Worm (Caenorhabditis elegans): ENCODE data around the gene EEED8.12.
A peak's percentile ranks its signal among the peaks of the same experiment; 100 is the strongest.

EEED8.12 gene

DNA sequence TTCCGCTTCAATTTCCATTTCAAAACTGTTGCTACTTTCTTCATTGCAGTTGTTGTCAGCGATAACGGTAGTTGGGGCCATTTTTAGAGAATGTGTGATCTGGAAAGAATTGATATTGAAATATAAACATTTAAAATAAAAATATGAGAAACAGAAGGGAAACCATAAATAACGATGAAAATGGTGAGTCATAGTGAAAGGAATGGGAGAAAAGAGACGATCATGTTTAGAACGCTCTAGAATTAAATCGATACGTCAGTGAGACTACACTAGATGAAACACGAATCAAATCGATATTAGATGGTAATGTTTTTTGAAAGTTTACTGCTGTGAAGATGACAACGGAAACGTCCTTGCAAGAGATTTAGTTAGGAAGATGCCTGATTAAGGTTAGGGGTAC is at the start of gene EEED8.12, which contains the start of gene EEED8.4:
EEED8.12 (minus strand) TSS at position 101 of the 400 bp plus-strand sequence.
EEED8.4 (plus strand) TSS at position 396 of the 400 bp plus-strand sequence.
- TF ChIP-seq F10E7.11 (tag; optimal IDR thresholded peaks at IDR 0.05) (no peak), B0019.2 (GFP tag; conservative IDR thresholded peaks at IDR 0.05) (no peak), cebp-2 (GFP tag; IDR thresholded peaks at IDR 0.05) (no peak), gei-17 (GFP tag; optimal IDR thresholded peaks at IDR 0.05) (no peak), ceh-79 (tag; optimal IDR thresholded peaks at IDR 0.05) (no peak), nhr-90 (tag; optimal IDR thresholded peaks at IDR 0.05) (no peak), lsy-27 (tag; optimal IDR thresholded peaks at IDR 0.05; ENCODE audit: borderline replicate concordance, insufficient read depth) (no peak), pbrm-1 (GFP tag; IDR thresholded peaks at IDR 0.05) (no peak), tbp1 (GFP tag; optimal IDR thresholded peaks at IDR 0.05) (no peak), F23B12.7 (tag; optimal IDR thresholded peaks at IDR 0.05; ENCODE audit: insufficient read depth) (no peak)

DNA sequence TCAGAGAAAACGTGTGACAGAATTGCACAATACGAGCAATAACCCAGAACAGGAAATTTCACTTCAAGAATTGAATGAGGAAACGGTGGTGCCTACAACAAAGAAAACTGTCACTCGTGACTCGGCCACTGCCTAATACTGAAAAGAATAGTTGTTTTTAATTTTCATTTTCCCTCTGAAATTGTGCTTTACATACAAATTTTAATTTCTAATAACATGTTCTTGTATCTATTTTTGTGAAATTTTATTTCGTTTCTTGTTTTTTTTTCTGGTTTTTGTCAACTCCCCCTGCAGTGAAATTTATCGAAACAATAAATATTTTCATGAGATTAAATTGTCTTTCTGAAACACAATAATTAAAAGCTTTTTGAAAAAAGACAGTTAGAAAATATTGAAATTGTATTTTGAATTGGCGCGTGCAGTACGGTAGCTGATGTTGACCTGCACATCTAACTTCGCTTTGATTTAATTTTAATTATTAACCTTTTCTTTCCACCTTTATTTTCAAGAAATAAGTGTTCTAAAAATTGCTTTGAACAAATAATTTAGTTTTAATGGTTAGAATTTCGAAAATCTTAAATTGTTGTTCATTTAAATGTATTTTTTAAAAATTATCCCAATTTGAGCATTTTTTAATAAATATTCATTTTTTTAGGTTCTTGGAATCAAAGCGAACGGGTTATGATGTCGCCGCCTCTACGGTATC is 47.0 kb upstream of the EEED8.12 start, which contains the start of gene daz-1:
daz-1 (plus strand) TSS at position 656 of the 706 bp plus-strand sequence.
- peak; percentile 68 for TF ChIP-seq madf-8 (GFP tag; conservative IDR thresholded peaks at IDR 0.05)
- TF ChIP-seq tlf-1 (GFP tag; optimal IDR thresholded peaks at IDR 0.05): peak; percentile 13
- TF ChIP-seq ztf-26 (tag; optimal IDR thresholded peaks at IDR 0.05): no peak
- TF ChIP-seq F23B12.7 (tag; optimal IDR thresholded peaks at IDR 0.05; ENCODE audit: insufficient read depth): peak; percentile 3
- peak; percentile 41 for TF ChIP-seq snpc-3.4 (tag; optimal IDR thresholded peaks at IDR 0.05)
- TF ChIP-seq hmg-20 (GFP tag; IDR thresholded peaks at IDR 0.05): no peak
- no peak for TF ChIP-seq madf-3 (GFP tag; IDR thresholded peaks at IDR 0.05)
- TF ChIP-seq F49E8.2 (tag; optimal IDR thresholded peaks at IDR 0.05; ENCODE audit: insufficient read depth): peak; percentile 40
- peak; percentile 46; the same call in 1 of the 2 replicates for TF ChIP-seq rcor-1 (GFP tag; IDR thresholded peaks at IDR 0.05)
- no peak for TF ChIP-seq Y53G8AR.9 (GFP tag; conservative IDR thresholded peaks at IDR 0.05)
- TF ChIP-seq efl-1 (GFP tag; optimal IDR thresholded peaks at IDR 0.05): peak; percentile 95
- no peak for TF ChIP-seq let-607 (tag; optimal IDR thresholded peaks at IDR 0.05)
- TF ChIP-seq him-1 (tag; optimal IDR thresholded peaks at IDR 0.05): peak; percentile 53
- TF ChIP-seq lin-54 (GFP tag; optimal IDR thresholded peaks at IDR 0.05): peak; percentile 93
- TF ChIP-seq dpl-1 (GFP tag; optimal IDR thresholded peaks at IDR 0.05): peak; percentile 81
- TF ChIP-seq tbp1 (GFP tag; optimal IDR thresholded peaks at IDR 0.05): no peak
- peak; percentile 76 for TF ChIP-seq snpc-1.3 (tag; optimal IDR thresholded peaks at IDR 0.05; ENCODE audit: insufficient read depth)
- peak; percentile 68 for TF ChIP-seq xnd-1 (tag; optimal IDR thresholded peaks at IDR 0.05)
- peak; percentile 93 for TF ChIP-seq lsl-1 (GFP tag; optimal IDR thresholded peaks at IDR 0.05)
- TF ChIP-seq lin-26 (GFP tag; IDR thresholded peaks at IDR 0.05): no peak
- TF ChIP-seq bed-1 (GFP tag; IDR thresholded peaks at IDR 0.05): no peak
- peak; percentile 70 for TF ChIP-seq F33H1.4 (GFP tag; IDR thresholded peaks at IDR 0.05)
- peak; percentile 44 for TF ChIP-seq D2030.7 (GFP tag; IDR thresholded peaks at IDR 0.05)
- no peak for TF ChIP-seq hrde-1 (tag; optimal IDR thresholded peaks at IDR 0.05; ENCODE audit: borderline replicate concordance)
- peak in 2 of 3 experiments; percentile 34 to 52 for TF ChIP-seq lin-35 (GFP tag; optimal IDR thresholded peaks at IDR 0.05)
- peak; percentile 87 for TF ChIP-seq madf-6 (GFP tag; IDR thresholded peaks at IDR 0.05)
- no peak for TF ChIP-seq lag-1 (GFP tag; IDR thresholded peaks at IDR 0.05)
- TF ChIP-seq F57A8.1 (GFP tag; optimal IDR thresholded peaks at IDR 0.05): no peak
